Fruit fly (Drosophila melanogaster) S2 (cell line): ENCODE data around the gene Acn.
A peak's percentile ranks its signal among the peaks of the same experiment; 100 is the strongest.

ENCODE experiments used
- CG8478 ChIP-seq: fragments of >200 bp; optimal IDR thresholded peaks from 2 replicates; lab custom pipeline; 2018
- CTCF ChIP-seq, 2 experiments: fragments of >200 bp; optimal IDR thresholded peaks; 2 replicates each; lab custom pipeline; 2018

DNA sequence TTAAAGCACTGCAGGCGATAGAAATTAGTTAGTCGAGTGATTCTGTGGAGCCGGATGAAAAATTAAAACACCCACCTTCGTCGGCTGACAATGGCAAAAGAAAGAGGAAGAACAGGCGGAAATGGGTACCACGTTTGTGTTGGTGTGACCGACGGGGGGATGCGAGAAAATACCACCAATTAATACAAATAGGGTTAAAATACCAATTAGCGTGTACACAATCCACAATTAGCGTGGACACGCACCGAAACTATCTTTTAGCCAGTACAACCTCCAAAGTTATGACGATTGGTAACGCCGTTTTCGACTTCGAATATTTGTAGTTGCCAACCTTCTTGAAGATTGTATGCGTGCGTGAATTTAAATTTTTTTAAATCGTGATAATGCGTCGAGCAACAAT, 36.0 kb upstream of the Acn start, which contains the start of gene RpL30:
- peak; percentile 75 to 83 for TF ChIP-seq CTCF (optimal IDR thresholded peaks at IDR 0.05; lab: Kevin White, UChicago)
- no peak for TF ChIP-seq CG8478 (lab: Kevin White, UChicago)
